Worm (Caenorhabditis elegans) whole organism, L1 larva: Measurements from ENCODE around the gene F21H7.12.

ENCODE experiments used
- C16A3.4 ChIP-seq: fragments of 150-350 bp; optimal IDR thresholded peaks from 2 replicates; lab custom pipeline; 2014; ENCODE audit warnings: missing biosample characterization, missing genetic modification characterization
- dsc-1 ChIP-seq: sonication (generic microtip); optimal IDR thresholded peaks from 2 replicates; lab custom pipeline; 2016; ENCODE audit warnings: mild to moderate bottlenecking, missing genetic modification characterization, missing compliant biosample characterization
- elt-2 ChIP-seq: sonication (generic microtip); optimal IDR thresholded peaks from 2 replicates; lab custom pipeline; 2016; ENCODE audit warnings: missing genetic modification characterization, mild to moderate bottlenecking, inconsistent platforms, missing compliant biosample characterization, missing genetic modification reagents
- hpl-2 ChIP-seq: fragments of 150-350 bp; optimal IDR thresholded peaks from 2 replicates; lab custom pipeline; 2014; ENCODE audit warnings: missing biosample characterization, missing genetic modification reagents, missing genetic modification characterization
- isw-1 ChIP-seq: fragments of 200-800 bp; sonication (Bioruptor generic); IDR thresholded peaks from 2 replicates; pipeline ENCODE4 v1.3.6; 2022; ENCODE audit warnings: missing genetic modification characterization, missing compliant biosample characterization
- lin-13 ChIP-seq: fragments of 150-350 bp; optimal IDR thresholded peaks from 2 replicates; lab custom pipeline; 2014; ENCODE audit warnings: missing biosample characterization, missing genetic modification reagents, missing genetic modification characterization
- mep-1 ChIP-seq: fragments of 150-350 bp; optimal IDR thresholded peaks from 2 replicates; lab custom pipeline; 2014; ENCODE audit warnings: missing biosample characterization, missing genetic modification characterization
- nhr-11 ChIP-seq: fragments of 150-350 bp; optimal IDR thresholded peaks from 2 replicates; lab custom pipeline; 2014; ENCODE audit warnings: missing biosample characterization, missing genetic modification characterization
- nhr-237 ChIP-seq: fragments of 150-350 bp; optimal IDR thresholded peaks from 2 replicates; lab custom pipeline; 2014; ENCODE audit warnings: missing biosample characterization, missing genetic modification characterization
- nhr-28 ChIP-seq: fragments of 150-350 bp; optimal IDR thresholded peaks from 2 replicates; lab custom pipeline; 2014; ENCODE audit warnings: missing biosample characterization, missing genetic modification characterization
- nhr-76 ChIP-seq: sonication (generic microtip); optimal IDR thresholded peaks from 2 replicates; lab custom pipeline; 2017; ENCODE audit warnings: missing biosample characterization, missing genetic modification characterization

DNA sequence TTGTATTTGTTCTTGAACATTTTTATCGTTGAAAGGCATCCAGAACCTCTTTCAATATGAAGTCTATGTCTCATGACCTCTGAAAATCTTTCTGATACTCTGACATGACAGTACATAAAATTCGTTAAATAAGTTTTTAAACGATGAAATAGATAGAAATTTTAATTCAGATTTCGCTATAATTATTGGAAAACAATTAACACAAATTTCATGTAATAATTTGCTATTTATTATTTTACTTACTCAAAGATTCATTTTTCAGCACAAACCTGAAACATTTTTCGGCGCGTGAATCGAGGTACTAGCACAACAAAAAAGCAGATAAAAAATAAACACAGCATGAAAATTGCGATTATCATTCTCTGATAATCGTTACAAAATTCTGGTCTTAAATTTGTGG, 36.5 kb downstream of the F21H7.12 start, which contains the start of gene T13F3.4:
- TF ChIP-seq nhr-237 (no peak), hpl-2 (GFP tag; lab: Kevin White, UChicago) (no peak), nhr-11 (tag; lab: Kevin White, UChicago) (no peak), C16A3.4 (no peak), nhr-76 (tag; lab: Kevin White, UChicago) (no peak), lin-13 (GFP tag; lab: Kevin White, UChicago) (no peak), isw-1 (GFP tag; lab: Robert Waterston, UW) (no peak), dsc-1 (tag; lab: Kevin White, UChicago) (no peak), nhr-28 (tag; lab: Kevin White, UChicago) (no peak), mep-1 (tag; lab: Kevin White, UChicago) (no peak), elt-2 (tag; lab: Kevin White, UChicago) (no peak)
